Worm (Caenorhabditis elegans) whole organism, L4 larva: ENCODE measurements around the gene nfyc-1.

ENCODE experiments used
- R02D3.7 ChIP-seq: fragments of 150-350 bp; sonication (generic microtip); optimal IDR thresholded peaks from 3 replicates; lab custom pipeline; 2014; ENCODE audit warnings: missing biosample characterization, missing genetic modification characterization
- T20F7.1 ChIP-seq: fragments of 200-800 bp; sonication (Bioruptor generic); optimal IDR thresholded peaks from 2 replicates; lab custom pipeline; 2018; ENCODE audit warnings: mild to moderate bottlenecking, missing genetic modification characterization, missing compliant biosample characterization
- T26A8.4 ChIP-seq: fragments of 200-800 bp; sonication (Bioruptor generic); IDR thresholded peaks from 2 replicates; pipeline ENCODE4 v1.3.6; 2022; ENCODE audit warnings: missing genetic modification characterization, missing compliant biosample characterization
- Y75B8A.6 ChIP-seq: fragments of 200-800 bp; sonication (Bioruptor generic); IDR thresholded peaks from 2 replicates; pipeline ENCODE4 v1.3.6; 2022; ENCODE audit warnings: missing genetic modification reagents, missing genetic modification characterization, missing compliant biosample characterization
- ceh-28 ChIP-seq: fragments of 150-350 bp; optimal IDR thresholded peaks from 2 replicates; lab custom pipeline; 2014; ENCODE audit warnings: missing biosample characterization, missing genetic modification reagents, missing genetic modification characterization
- ceh-32 ChIP-seq: sonication (generic microtip); optimal IDR thresholded peaks from 2 replicates; lab custom pipeline; 2016; ENCODE audit warnings: mild to moderate bottlenecking, missing genetic modification characterization, missing compliant biosample characterization; ENCODE audit not compliant: poor library complexity
- ceh-44 ChIP-seq: fragments of 200-800 bp; sonication (Bioruptor generic); IDR thresholded peaks from 2 replicates; pipeline ENCODE4 v1.3.6; 2022; ENCODE audit warnings: missing genetic modification reagents, missing genetic modification characterization, missing compliant biosample characterization
- cey-2 ChIP-seq: sonication (generic microtip); optimal IDR thresholded peaks from 3 replicates; lab custom pipeline; 2017; ENCODE audit warnings: missing genetic modification characterization, mild to moderate bottlenecking, missing compliant biosample characterization, antibody characterized with exemption, borderline replicate concordance; ENCODE audit not compliant: insufficient read depth
- daf-19 ChIP-seq: fragments of 200-800 bp; sonication (Bioruptor generic); conservative IDR thresholded peaks from 2 replicates; pipeline ENCODE4 v1.3.6; 2022; ENCODE audit warnings: missing genetic modification characterization, missing compliant biosample characterization
- daf-8 ChIP-seq: fragments of 200-800 bp; sonication (Bioruptor generic); IDR thresholded peaks from 2 replicates; pipeline ENCODE4 v1.3.6; 2022; ENCODE audit warnings: missing genetic modification characterization, missing compliant biosample characterization
- dmd-6 ChIP-seq: fragments of 200-800 bp; sonication (Bioruptor generic); IDR thresholded peaks from 2 replicates; pipeline ENCODE4 v1.3.6; 2022; ENCODE audit warnings: missing genetic modification reagents, missing genetic modification characterization, missing compliant biosample characterization
- dmd-9 ChIP-seq: fragments of 200-800 bp; sonication (Bioruptor generic); IDR thresholded peaks from 2 replicates; pipeline ENCODE4 v1.3.6; 2022; ENCODE audit warnings: missing genetic modification reagents, missing genetic modification characterization, missing compliant biosample characterization
- duxl-1 ChIP-seq: sonication (generic microtip); optimal IDR thresholded peaks from 2 replicates; lab custom pipeline; 2016; ENCODE audit warnings: mild to moderate bottlenecking, missing genetic modification characterization, moderate library complexity, missing compliant biosample characterization; ENCODE audit not compliant: poor library complexity
- dve-1 ChIP-seq: sonication (generic microtip); optimal IDR thresholded peaks from 2 replicates; lab custom pipeline; 2017; ENCODE audit warnings: antibody characterized with exemption, mild to moderate bottlenecking, missing genetic modification characterization, missing compliant biosample characterization; ENCODE audit not compliant: insufficient read depth
- hlh-11 ChIP-seq: fragments of 200-800 bp; sonication (Bioruptor generic); optimal IDR thresholded peaks from 2 replicates; lab custom pipeline; 2018; ENCODE audit warnings: mild to moderate bottlenecking, missing genetic modification characterization, missing compliant biosample characterization
- lin-29 ChIP-seq: fragments of 200-800 bp; sonication (Bioruptor generic); IDR thresholded peaks from 2 replicates; pipeline ENCODE4 v1.3.6; 2022; ENCODE audit warnings: missing genetic modification reagents, missing genetic modification characterization, missing compliant biosample characterization
- lin-38 ChIP-seq: fragments of 200-800 bp; sonication (Bioruptor generic); IDR thresholded peaks from 2 replicates; pipeline ENCODE4 v1.3.6; 2022; ENCODE audit warnings: missing genetic modification reagents, missing genetic modification characterization, missing compliant biosample characterization
- lin-39 ChIP-seq: fragments of 150-350 bp; optimal IDR thresholded peaks from 2 replicates; lab custom pipeline; 2014; ENCODE audit warnings: missing biosample characterization, missing genetic modification reagents, missing genetic modification characterization
- mdl-1 ChIP-seq, 2 experiments: fragments of 150-350 bp in 1 of 2; sonication (generic microtip) in 1 of 2; optimal IDR thresholded peaks; 2 replicates each; lab custom pipeline; 2014 to 2017; ENCODE audit warnings: missing biosample characterization in 2 of 2, missing genetic modification characterization in 2 of 2
- mdt-29 ChIP-seq: fragments of 200-800 bp; sonication (Bioruptor generic); IDR thresholded peaks from 2 replicates; pipeline ENCODE4 v1.3.6; 2022; ENCODE audit warnings: missing genetic modification reagents, missing genetic modification characterization, missing compliant biosample characterization
- mep-1 ChIP-seq: fragments of 150-350 bp; sonication (generic microtip); optimal IDR thresholded peaks from 3 replicates; lab custom pipeline; 2014; ENCODE audit warnings: missing biosample characterization, missing genetic modification characterization
- mes-2 ChIP-seq: sonication (generic microtip); optimal IDR thresholded peaks from 2 replicates; lab custom pipeline; 2016; ENCODE audit warnings: missing genotype, mild to moderate bottlenecking, missing genetic modification characterization, missing compliant biosample characterization; ENCODE audit not compliant: poor library complexity, severe bottlenecking
- mxl-2 ChIP-seq: fragments of 200-800 bp; sonication (Bioruptor generic); conservative IDR thresholded peaks from 2 replicates; pipeline ENCODE4 v1.3.6; 2022; ENCODE audit warnings: missing genetic modification reagents, missing genetic modification characterization, missing compliant biosample characterization
- nhr-11 ChIP-seq: fragments of 150-350 bp; optimal IDR thresholded peaks from 2 replicates; lab custom pipeline; 2014; ENCODE audit warnings: missing biosample characterization, missing genetic modification characterization
- nhr-111 ChIP-seq: fragments of 200-800 bp; sonication (Bioruptor generic); optimal IDR thresholded peaks from 2 replicates; lab custom pipeline; 2018; ENCODE audit warnings: mild to moderate bottlenecking, missing genetic modification characterization, missing compliant biosample characterization
- nhr-237 ChIP-seq: sonication (generic microtip); optimal IDR thresholded peaks from 2 replicates; lab custom pipeline; 2017; ENCODE audit warnings: missing biosample characterization, missing genetic modification characterization
- nhr-25 ChIP-seq: sonication (generic microtip); optimal IDR thresholded peaks from 2 replicates; lab custom pipeline; 2017; ENCODE audit warnings: missing genetic modification characterization, mild to moderate bottlenecking, missing compliant biosample characterization, antibody characterized with exemption, moderate library complexity, borderline replicate concordance; ENCODE audit not compliant: insufficient read depth
- nhr-41 ChIP-seq: fragments of 200-800 bp; sonication (Bioruptor generic); IDR thresholded peaks from 2 replicates; pipeline ENCODE4 v1.3.6; 2022; ENCODE audit warnings: missing genetic modification reagents, missing genetic modification characterization, missing compliant biosample characterization
- nhr-48 ChIP-seq: sonication (generic microtip); optimal IDR thresholded peaks from 2 replicates; lab custom pipeline; 2016; ENCODE audit warnings: mild to moderate bottlenecking, missing genetic modification characterization, missing compliant biosample characterization
- nhr-6 ChIP-seq: fragments of 150-350 bp; optimal IDR thresholded peaks from 2 replicates; lab custom pipeline; 2014; ENCODE audit warnings: missing biosample characterization, missing genetic modification characterization
- nhr-76 ChIP-seq: fragments of 150-350 bp; optimal IDR thresholded peaks from 2 replicates; lab custom pipeline; 2014; ENCODE audit warnings: missing biosample characterization, missing genetic modification characterization
- nhr-77 ChIP-seq: fragments of 150-350 bp; optimal IDR thresholded peaks from 2 replicates; lab custom pipeline; 2014; ENCODE audit warnings: missing biosample characterization, missing genetic modification characterization
- pha-4 ChIP-seq, 2 experiments: fragments of 150-350 bp in 1 of 2; fragments of 200-800 bp in 1 of 2; sonication (Bioruptor generic) in 1 of 2; IDR thresholded peaks in 1 of 2; optimal IDR thresholded peaks in 1 of 2; 2 replicates each; pipeline versions ENCODE4 v1.3.6 to Lab custom; 2014 to 2022; ENCODE audit warnings: missing genetic modification characterization in 2 of 2, missing genetic modification reagents in 2 of 2, missing biosample characterization in 1 of 2, missing compliant biosample characterization in 1 of 2
- pqm-1 ChIP-seq: sonication (generic microtip); optimal IDR thresholded peaks from 2 replicates; lab custom pipeline; 2017; ENCODE audit warnings: missing biosample characterization, missing genetic modification characterization
- set-16 ChIP-seq: fragments of 200-800 bp; sonication (Bioruptor generic); IDR thresholded peaks from 2 replicates; pipeline ENCODE4 v1.3.6; 2022; ENCODE audit warnings: missing genetic modification reagents, missing genetic modification characterization, missing compliant biosample characterization
- snpc-1.2 ChIP-seq: fragments of 200-800 bp; sonication (Bioruptor generic); IDR thresholded peaks from 2 replicates; pipeline ENCODE4 v1.3.6; 2022; ENCODE audit warnings: missing genetic modification reagents, missing genetic modification characterization, missing compliant biosample characterization
- spr-3 ChIP-seq: fragments of 200-800 bp; sonication (Bioruptor generic); optimal IDR thresholded peaks from 2 replicates; lab custom pipeline; 2018; ENCODE audit warnings: mild to moderate bottlenecking, missing genetic modification characterization, missing compliant biosample characterization
- tra-1 ChIP-seq: fragments of 200-800 bp; sonication (Bioruptor generic); IDR thresholded peaks from 2 replicates; pipeline ENCODE4 v1.3.6; 2022; ENCODE audit warnings: missing genetic modification reagents, missing genetic modification characterization, missing compliant biosample characterization
- unc-130 ChIP-seq: sonication (generic microtip); optimal IDR thresholded peaks from 2 replicates; lab custom pipeline; 2016; ENCODE audit warnings: missing genetic modification reagents, missing genetic modification characterization, missing compliant biosample characterization
- unc-39 ChIP-seq: sonication (generic microtip); optimal IDR thresholded peaks from 2 replicates; lab custom pipeline; 2017; ENCODE audit warnings: missing biosample characterization, missing genetic modification characterization
- unc-62 ChIP-seq, 3 experiments: fragments of 150-350 bp in 1 of 3; sonication (generic microtip); optimal IDR thresholded peaks in 2 of 3; peaks in 1 of 3; 1 replicate in 1 of 3; 2 replicates in 2 of 3; lab custom pipeline; 2014 to 2017; ENCODE audit warnings: missing biosample characterization in 3 of 3, missing genetic modification characterization in 3 of 3, missing genetic modification reagents in 3 of 3, missing genotype in 1 of 3
- zfp-3 ChIP-seq: fragments of 200-800 bp; sonication (Bioruptor generic); conservative IDR thresholded peaks from 2 replicates; pipeline ENCODE4 v1.3.6; 2022; ENCODE audit warnings: missing genetic modification reagents, missing genetic modification characterization, missing compliant biosample characterization
- zip-11 ChIP-seq: fragments of 200-800 bp; sonication (Bioruptor generic); IDR thresholded peaks from 2 replicates; pipeline ENCODE4 v1.3.6; 2022; ENCODE audit warnings: missing genetic modification characterization, missing compliant biosample characterization
- ztf-7 ChIP-seq: fragments of 150-350 bp; optimal IDR thresholded peaks from 2 replicates; lab custom pipeline; 2014; ENCODE audit warnings: missing biosample characterization, missing genetic modification characterization

nfyc-1 gene

DNA sequence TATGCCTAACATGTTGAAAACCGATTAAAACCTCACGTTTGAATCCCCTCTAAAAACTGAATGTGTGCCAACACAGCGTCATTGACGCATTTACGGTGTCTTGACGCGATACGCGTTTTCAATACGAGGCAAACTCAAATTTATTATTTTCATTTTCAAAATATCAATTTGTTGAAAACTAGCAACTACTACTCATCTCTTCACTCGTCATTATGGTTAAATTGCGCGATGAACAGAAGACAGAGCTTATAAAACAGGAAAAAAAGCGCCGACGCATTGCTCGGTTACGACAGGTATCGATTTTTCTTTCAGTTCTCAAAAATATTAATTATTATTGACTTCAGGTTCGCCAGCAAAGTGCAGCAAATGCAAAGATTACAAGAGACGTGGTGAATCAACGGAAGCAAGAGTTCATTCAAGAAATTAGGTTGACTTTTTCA is 19.1 kb upstream of the nfyc-1 start, which contains the start of gene enee-1 (continued):
- TF ChIP-seq ceh-32 (tag; lab: Kevin White, UChicago) (peak; percentile 23), nhr-25 (tag; lab: Kevin White, UChicago) (peak; percentile 28), set-16 (GFP tag; lab: Robert Waterston, UW) (no peak), R02D3.7 (tag; lab: Kevin White, UChicago) (no peak), nhr-237 (tag; lab: Kevin White, UChicago) (no peak), lin-29 (GFP tag; lab: Robert Waterston, UW) (peak; percentile 50; the same call in 1 of the 2 replicates), daf-19 (no peak), mep-1 (peak; percentile 87), unc-130 (GFP tag; lab: Kevin White, UChicago) (no peak), T26A8.4 (GFP tag; lab: Robert Waterston, UW) (peak; percentile 94), nhr-76 (tag; lab: Kevin White, UChicago) (no peak), snpc-1.2 (GFP tag; lab: Robert Waterston, UW) (no peak), unc-62 (GFP tag; optimal IDR thresholded peaks at IDR 0.05 in 1 of 2; lab: Kevin White, UChicago) (peak in 1 of 2 experiments; percentile 92), unc-62 (tag; optimal IDR thresholded peaks at IDR 0.05; lab: Kevin White, UChicago) (no peak), hlh-11 (peak; percentile 65), cey-2 (tag; lab: Kevin White, UChicago) (no peak), mes-2 (peak; percentile 90), Y75B8A.6 (GFP tag; lab: Robert Waterston, UW) (no peak), duxl-1 (tag; lab: Kevin White, UChicago) (peak; percentile 75), zip-11 (GFP tag; lab: Robert Waterston, UW) (no peak), pqm-1 (tag; lab: Kevin White, UChicago) (no peak), nhr-48 (tag; lab: Kevin White, UChicago) (peak; percentile 36), mdl-1 (tag; optimal IDR thresholded peaks at IDR 0.05; lab: Kevin White, UChicago) (peak in 1 of 2 experiments; percentile 18), spr-3 (GFP tag; lab: Kevin White, UChicago) (peak; percentile 69), nhr-11 (tag; lab: Kevin White, UChicago) (peak; percentile 75), ceh-28 (peak; percentile 3), pha-4 (GFP tag; IDR thresholded peaks at IDR 0.05; lab: Robert Waterston, UW) (peak; percentile 26; the same call in 1 of the 2 replicates), pha-4 (tag; optimal IDR thresholded peaks at IDR 0.05; lab: Kevin White, UChicago) (peak; percentile 59), lin-38 (GFP tag; lab: Robert Waterston, UW) (peak; percentile 83), nhr-111 (GFP tag; lab: Kevin White, UChicago) (no peak), dmd-6 (GFP tag; lab: Robert Waterston, UW) (peak; percentile 64), ztf-7 (tag; lab: Kevin White, UChicago) (peak; percentile 65), dmd-9 (GFP tag; lab: Robert Waterston, UW) (no peak), ceh-44 (GFP tag; lab: Robert Waterston, UW) (no peak), lin-39 (no peak), dve-1 (tag; lab: Kevin White, UChicago) (peak; percentile 92), nhr-41 (GFP tag; lab: Robert Waterston, UW) (no peak), mdt-29 (GFP tag; lab: Robert Waterston, UW) (0 out of 2 replicates have a peak, but pooled peaks have one; percentile 40)

DNA sequence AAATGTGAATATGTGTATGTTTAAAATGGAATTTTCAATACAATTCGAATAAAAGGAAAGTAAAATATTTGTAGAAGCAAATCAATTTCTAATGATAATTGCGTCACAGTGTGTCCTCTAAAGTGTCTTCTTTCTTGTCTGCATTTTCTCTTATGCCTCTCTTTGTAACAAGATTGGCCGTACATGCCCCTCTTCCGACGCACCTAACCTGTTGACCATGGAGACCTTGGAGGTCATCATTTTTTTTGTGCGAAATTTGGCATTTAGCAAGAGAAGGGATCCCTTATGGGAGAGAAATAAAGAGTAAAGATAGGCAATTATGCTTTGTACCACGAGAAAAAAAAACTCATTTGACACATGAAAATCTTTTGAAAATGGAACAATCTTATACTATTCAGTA is 15.4 kb upstream of the nfyc-1 start, which contains the start of gene F23F1.4:
Gene F23F1.4, minus strand, starts transcription at position 141 of the 400 bp plus-strand sequence.
- no peak for TF ChIP-seq nhr-25 (tag; lab: Kevin White, UChicago)
- TF ChIP-seq T20F7.1 (GFP tag; lab: Kevin White, UChicago): no peak
- TF ChIP-seq daf-8: no peak
- TF ChIP-seq lin-29 (GFP tag; lab: Robert Waterston, UW): no peak
- TF ChIP-seq nhr-111 (GFP tag; lab: Kevin White, UChicago): no peak
- no peak for TF ChIP-seq dmd-9 (GFP tag; lab: Robert Waterston, UW)
- TF ChIP-seq zfp-3: no peak
- no peak for TF ChIP-seq R02D3.7 (tag; lab: Kevin White, UChicago)
- TF ChIP-seq pqm-1 (tag; lab: Kevin White, UChicago): no peak
- no peak for TF ChIP-seq nhr-6
- TF ChIP-seq nhr-77: no peak
- TF ChIP-seq ztf-7 (tag; lab: Kevin White, UChicago): no peak
- TF ChIP-seq snpc-1.2 (GFP tag; lab: Robert Waterston, UW): no peak
- TF ChIP-seq tra-1 (GFP tag; lab: Robert Waterston, UW): no peak
- no peak for TF ChIP-seq mxl-2 (GFP tag; lab: Robert Waterston, UW)
- TF ChIP-seq unc-39: no peak
- TF ChIP-seq, all 104 proteins: peak for 0
